Worm (Caenorhabditis elegans) whole organism, early embryonic: ENCODE results near the gene dpy-27.

Source experiments
- B0310.2 ChIP-seq: sonication (generic microtip); optimal IDR thresholded peaks from 2 replicates; lab custom pipeline; 2016; ENCODE audit warnings: mild to moderate bottlenecking, missing genetic modification characterization, missing compliant biosample characterization
- flt-1 ChIP-seq: fragments of 200-800 bp; sonication (Bioruptor generic); IDR thresholded peaks from 2 replicates; pipeline ENCODE4 v1.3.6; 2022; ENCODE audit warnings: missing genetic modification characterization, missing compliant biosample characterization
- pes-1 ChIP-seq: fragments of 200-800 bp; sonication (Bioruptor generic); IDR thresholded peaks from 2 replicates; pipeline ENCODE4 v1.3.6; 2022; ENCODE audit warnings: missing genetic modification reagents, missing genetic modification characterization, missing compliant biosample characterization

ce11 chrIII:3867378-3867904 is 48.0 kb upstream of the dpy-27 start, which contains the start of gene rpl-3:
- TF ChIP-seq flt-1 (GFP tag; lab: Robert Waterston, UW) (peak; percentile 95), pes-1 (GFP tag; lab: Robert Waterston, UW) (peak; percentile 93), B0310.2 (tag; lab: Kevin White, UChicago) (peak; percentile 94)
